Worm (Caenorhabditis elegans) whole organism, L4 larva: ENCODE data around the gene srbc-37.
A peak's percentile ranks its signal among the peaks of the same experiment; 100 is the strongest.

Source experiments
- F49E8.2 ChIP-seq: sonication (generic microtip); optimal IDR thresholded peaks from 2 replicates; lab custom pipeline; 2016; ENCODE audit warnings: missing compliant biosample characterization, mild to moderate bottlenecking, missing genetic modification characterization, borderline replicate concordance
- R02D3.7 ChIP-seq: fragments of 150-350 bp; sonication (generic microtip); optimal IDR thresholded peaks from 3 replicates; lab custom pipeline; 2014; ENCODE audit warnings: missing biosample characterization, missing genetic modification characterization
- T26A8.4 ChIP-seq: fragments of 200-800 bp; sonication (Bioruptor generic); IDR thresholded peaks from 2 replicates; pipeline ENCODE4 v1.3.6; 2022; ENCODE audit warnings: missing genetic modification characterization, missing compliant biosample characterization
- Y105C5A.15 ChIP-seq: fragments of 200-800 bp; sonication (Bioruptor generic); IDR thresholded peaks from 2 replicates; pipeline ENCODE4 v1.3.6; 2022; ENCODE audit warnings: missing genetic modification characterization, missing compliant biosample characterization
- ZK337.2 ChIP-seq: fragments of 200-800 bp; sonication (Bioruptor generic); IDR thresholded peaks from 2 replicates; pipeline ENCODE4 v1.3.6; 2022; ENCODE audit warnings: missing genetic modification reagents, missing genetic modification characterization, missing compliant biosample characterization
- ZK546.5 ChIP-seq, 2 experiments: sonication (generic microtip); optimal IDR thresholded peaks; 2 replicates each; lab custom pipeline; 2017; ENCODE audit warnings: missing biosample characterization in 2 of 2, missing genetic modification characterization in 2 of 2
- ama-1 ChIP-seq: fragments of 150-350 bp; optimal IDR thresholded peaks from 2 replicates; lab custom pipeline; 2014; ENCODE audit warnings: inconsistent platforms, mixed read lengths
- ceh-32 ChIP-seq: sonication (generic microtip); optimal IDR thresholded peaks from 2 replicates; lab custom pipeline; 2016; ENCODE audit warnings: mild to moderate bottlenecking, missing genetic modification characterization, missing compliant biosample characterization; ENCODE audit not compliant: poor library complexity
- ceh-82 ChIP-seq: sonication (generic microtip); optimal IDR thresholded peaks from 2 replicates; lab custom pipeline; 2017; ENCODE audit warnings: missing biosample characterization, missing genetic modification characterization
- ctbp-1 ChIP-seq: fragments of 200-800 bp; sonication (Bioruptor generic); IDR thresholded peaks from 2 replicates; pipeline ENCODE4 v1.3.6; 2022; ENCODE audit warnings: missing genetic modification reagents, missing genetic modification characterization, missing compliant biosample characterization
- daf-16 ChIP-seq, 3 experiments: sonication (generic microtip); optimal IDR thresholded peaks; 2 replicates each; lab custom pipeline; 2016 to 2017; ENCODE audit warnings: missing genetic modification characterization in 3 of 3, missing genetic modification reagents in 3 of 3, mild to moderate bottlenecking in 2 of 3, missing compliant biosample characterization in 2 of 3, missing biosample characterization in 1 of 3, moderate library complexity in 1 of 3
- daf-19 ChIP-seq: fragments of 200-800 bp; sonication (Bioruptor generic); conservative IDR thresholded peaks from 2 replicates; pipeline ENCODE4 v1.3.6; 2022; ENCODE audit warnings: missing genetic modification characterization, missing compliant biosample characterization
- daf-8 ChIP-seq: fragments of 200-800 bp; sonication (Bioruptor generic); IDR thresholded peaks from 2 replicates; pipeline ENCODE4 v1.3.6; 2022; ENCODE audit warnings: missing genetic modification characterization, missing compliant biosample characterization
- dmd-6 ChIP-seq: fragments of 200-800 bp; sonication (Bioruptor generic); IDR thresholded peaks from 2 replicates; pipeline ENCODE4 v1.3.6; 2022; ENCODE audit warnings: missing genetic modification reagents, missing genetic modification characterization, missing compliant biosample characterization
- dmd-9 ChIP-seq: fragments of 200-800 bp; sonication (Bioruptor generic); IDR thresholded peaks from 2 replicates; pipeline ENCODE4 v1.3.6; 2022; ENCODE audit warnings: missing genetic modification reagents, missing genetic modification characterization, missing compliant biosample characterization
- duxl-1 ChIP-seq: sonication (generic microtip); optimal IDR thresholded peaks from 2 replicates; lab custom pipeline; 2016; ENCODE audit warnings: mild to moderate bottlenecking, missing genetic modification characterization, moderate library complexity, missing compliant biosample characterization; ENCODE audit not compliant: poor library complexity
- egl-43 ChIP-seq: fragments of 200-800 bp; sonication (Bioruptor generic); IDR thresholded peaks from 2 replicates; pipeline ENCODE4 v1.3.6; 2022; ENCODE audit warnings: missing genetic modification reagents, missing genetic modification characterization, missing compliant biosample characterization
- gei-8 ChIP-seq: fragments of 200-800 bp; sonication (Bioruptor generic); optimal IDR thresholded peaks from 2 replicates; lab custom pipeline; 2018; ENCODE audit warnings: mild to moderate bottlenecking, missing genetic modification characterization, missing compliant biosample characterization
- hif-1 ChIP-seq, 2 experiments: sonication (generic microtip); optimal IDR thresholded peaks; 2 replicates each; lab custom pipeline; 2016 to 2017; ENCODE audit warnings: missing compliant biosample characterization in 2 of 2, missing genetic modification characterization in 2 of 2, missing genetic modification reagents in 2 of 2, missing genotype in 2 of 2, mild to moderate bottlenecking in 1 of 2
- hlh-11 ChIP-seq: fragments of 200-800 bp; sonication (Bioruptor generic); optimal IDR thresholded peaks from 2 replicates; lab custom pipeline; 2018; ENCODE audit warnings: mild to moderate bottlenecking, missing genetic modification characterization, missing compliant biosample characterization
- jun-1 ChIP-seq: fragments of 150-350 bp; optimal IDR thresholded peaks from 2 replicates; lab custom pipeline; 2014; ENCODE audit warnings: missing biosample characterization, missing genetic modification reagents, missing genetic modification characterization
- lim-7 ChIP-seq: fragments of 200-800 bp; sonication (Bioruptor generic); IDR thresholded peaks from 2 replicates; pipeline ENCODE4 v1.3.6; 2022; ENCODE audit warnings: missing genetic modification characterization, missing compliant biosample characterization
- lin-1 ChIP-seq: fragments of 200-800 bp; sonication (Bioruptor generic); IDR thresholded peaks from 2 replicates; pipeline ENCODE4 v1.3.6; 2022; ENCODE audit warnings: missing genetic modification reagents, missing genetic modification characterization, missing compliant biosample characterization
- lin-13 ChIP-seq: fragments of 150-350 bp; optimal IDR thresholded peaks from 2 replicates; lab custom pipeline; 2014; ENCODE audit warnings: missing biosample characterization, missing genetic modification reagents, missing genetic modification characterization
- lin-38 ChIP-seq: fragments of 200-800 bp; sonication (Bioruptor generic); IDR thresholded peaks from 2 replicates; pipeline ENCODE4 v1.3.6; 2022; ENCODE audit warnings: missing genetic modification reagents, missing genetic modification characterization, missing compliant biosample characterization
- lin-39 ChIP-seq: fragments of 150-350 bp; optimal IDR thresholded peaks from 2 replicates; lab custom pipeline; 2014; ENCODE audit warnings: missing biosample characterization, missing genetic modification reagents, missing genetic modification characterization
- lsy-2 ChIP-seq, 2 experiments: fragments of 150-350 bp in 1 of 2; sonication (generic microtip) in 1 of 2; optimal IDR thresholded peaks; 2 replicates each; lab custom pipeline; 2014 to 2017; ENCODE audit warnings: missing biosample characterization in 2 of 2, missing genetic modification characterization in 2 of 2
- madf-5 ChIP-seq, 2 experiments: fragments of 200-800 bp; sonication (Bioruptor generic); IDR thresholded peaks; 2 replicates each; pipeline ENCODE4 v1.3.6; 2022; ENCODE audit warnings: missing compliant biosample characterization in 2 of 2, missing genetic modification characterization in 2 of 2
- mdl-1 ChIP-seq, 2 experiments: fragments of 150-350 bp in 1 of 2; sonication (generic microtip) in 1 of 2; optimal IDR thresholded peaks; 2 replicates each; lab custom pipeline; 2014 to 2017; ENCODE audit warnings: missing biosample characterization in 2 of 2, missing genetic modification characterization in 2 of 2
- mdt-29 ChIP-seq: fragments of 200-800 bp; sonication (Bioruptor generic); IDR thresholded peaks from 2 replicates; pipeline ENCODE4 v1.3.6; 2022; ENCODE audit warnings: missing genetic modification reagents, missing genetic modification characterization, missing compliant biosample characterization
- mes-2 ChIP-seq: sonication (generic microtip); optimal IDR thresholded peaks from 2 replicates; lab custom pipeline; 2016; ENCODE audit warnings: missing genotype, mild to moderate bottlenecking, missing genetic modification characterization, missing compliant biosample characterization; ENCODE audit not compliant: poor library complexity, severe bottlenecking
- mxl-2 ChIP-seq: fragments of 200-800 bp; sonication (Bioruptor generic); conservative IDR thresholded peaks from 2 replicates; pipeline ENCODE4 v1.3.6; 2022; ENCODE audit warnings: missing genetic modification reagents, missing genetic modification characterization, missing compliant biosample characterization
- nhr-10 ChIP-seq: fragments of 150-350 bp; optimal IDR thresholded peaks from 2 replicates; lab custom pipeline; 2014; ENCODE audit warnings: missing biosample characterization, missing genetic modification characterization
- nhr-11 ChIP-seq: fragments of 150-350 bp; optimal IDR thresholded peaks from 2 replicates; lab custom pipeline; 2014; ENCODE audit warnings: missing biosample characterization, missing genetic modification characterization
- nhr-237 ChIP-seq: sonication (generic microtip); optimal IDR thresholded peaks from 2 replicates; lab custom pipeline; 2017; ENCODE audit warnings: missing biosample characterization, missing genetic modification characterization
- nhr-25 ChIP-seq: sonication (generic microtip); optimal IDR thresholded peaks from 2 replicates; lab custom pipeline; 2017; ENCODE audit warnings: missing genetic modification characterization, mild to moderate bottlenecking, missing compliant biosample characterization, antibody characterized with exemption, moderate library complexity, borderline replicate concordance; ENCODE audit not compliant: insufficient read depth
- nhr-41 ChIP-seq: fragments of 200-800 bp; sonication (Bioruptor generic); IDR thresholded peaks from 2 replicates; pipeline ENCODE4 v1.3.6; 2022; ENCODE audit warnings: missing genetic modification reagents, missing genetic modification characterization, missing compliant biosample characterization
- nhr-42 ChIP-seq: fragments of 200-800 bp; sonication (Bioruptor generic); IDR thresholded peaks from 2 replicates; pipeline ENCODE4 v1.3.6; 2022; ENCODE audit warnings: missing genetic modification characterization, missing compliant biosample characterization
- nhr-48 ChIP-seq: sonication (generic microtip); optimal IDR thresholded peaks from 2 replicates; lab custom pipeline; 2016; ENCODE audit warnings: mild to moderate bottlenecking, missing genetic modification characterization, missing compliant biosample characterization
- nhr-76 ChIP-seq: fragments of 150-350 bp; optimal IDR thresholded peaks from 2 replicates; lab custom pipeline; 2014; ENCODE audit warnings: missing biosample characterization, missing genetic modification characterization
- pqm-1 ChIP-seq: sonication (generic microtip); optimal IDR thresholded peaks from 2 replicates; lab custom pipeline; 2017; ENCODE audit warnings: missing biosample characterization, missing genetic modification characterization
- skn-1 ChIP-seq: fragments of 150-350 bp; optimal IDR thresholded peaks from 2 replicates; lab custom pipeline; 2014; ENCODE audit warnings: missing biosample characterization, missing genetic modification characterization
- snpc-4 ChIP-seq: fragments of 150-350 bp; optimal IDR thresholded peaks from 2 replicates; lab custom pipeline; 2014; ENCODE audit warnings: missing biosample characterization, missing genetic modification characterization
- spr-3 ChIP-seq: fragments of 200-800 bp; sonication (Bioruptor generic); optimal IDR thresholded peaks from 2 replicates; lab custom pipeline; 2018; ENCODE audit warnings: mild to moderate bottlenecking, missing genetic modification characterization, missing compliant biosample characterization
- tag-97 ChIP-seq: fragments of 200-800 bp; sonication (Bioruptor generic); IDR thresholded peaks from 2 replicates; pipeline ENCODE4 v1.3.6; 2022; ENCODE audit warnings: missing genetic modification characterization, missing compliant biosample characterization
- unc-62 ChIP-seq, 3 experiments: fragments of 150-350 bp in 1 of 3; sonication (generic microtip); optimal IDR thresholded peaks in 2 of 3; peaks in 1 of 3; 1 replicate in 1 of 3; 2 replicates in 2 of 3; lab custom pipeline; 2014 to 2017; ENCODE audit warnings: missing biosample characterization in 3 of 3, missing genetic modification characterization in 3 of 3, missing genetic modification reagents in 3 of 3, missing genotype in 1 of 3
- zfp-3 ChIP-seq: fragments of 200-800 bp; sonication (Bioruptor generic); conservative IDR thresholded peaks from 2 replicates; pipeline ENCODE4 v1.3.6; 2022; ENCODE audit warnings: missing genetic modification reagents, missing genetic modification characterization, missing compliant biosample characterization
- zip-11 ChIP-seq: fragments of 200-800 bp; sonication (Bioruptor generic); IDR thresholded peaks from 2 replicates; pipeline ENCODE4 v1.3.6; 2022; ENCODE audit warnings: missing genetic modification characterization, missing compliant biosample characterization
- zip-2 ChIP-seq: fragments of 150-350 bp; optimal IDR thresholded peaks from 2 replicates; lab custom pipeline; 2014; ENCODE audit warnings: missing biosample characterization, missing genetic modification characterization
- ztf-7 ChIP-seq: fragments of 150-350 bp; optimal IDR thresholded peaks from 2 replicates; lab custom pipeline; 2014; ENCODE audit warnings: missing biosample characterization, missing genetic modification characterization

The srbc-37 gene

DNA sequence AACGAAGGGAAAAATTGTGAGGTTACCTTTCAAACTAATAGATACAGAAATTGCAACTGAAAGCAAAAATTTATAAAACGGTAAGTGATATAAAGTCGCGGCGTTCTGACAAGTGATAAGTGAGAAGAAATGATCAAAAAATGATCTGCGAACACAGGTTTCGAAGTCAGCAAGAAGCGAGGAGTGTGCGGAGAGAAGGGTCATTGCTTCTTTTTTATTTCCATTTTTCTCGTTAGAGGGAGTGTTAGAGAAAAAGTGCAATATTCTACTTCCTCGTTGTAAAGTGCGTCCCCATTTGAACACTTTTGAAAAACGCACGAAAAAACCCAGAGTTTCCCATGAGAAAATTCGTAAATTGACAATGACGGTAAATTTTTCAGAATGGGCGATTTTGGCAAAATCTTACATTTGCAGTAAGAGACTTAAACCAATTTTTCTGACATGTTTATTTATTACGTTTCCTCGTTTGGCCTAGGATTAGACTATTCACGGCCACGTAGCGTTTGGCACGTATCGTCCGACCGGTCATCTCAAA lies 25.7 kb upstream of the srbc-37 start, which contains the start of the genes fbxa-72 and srx-21:
TSS of gene fbxa-72 (minus strand) at position 204 of the 535 bp plus-strand sequence.
TSS of gene srx-21 (plus strand) at position 485 of the 535 bp plus-strand sequence.
- peak in 1 of 2 experiments; percentile 80 for TF ChIP-seq unc-62 (GFP tag; optimal IDR thresholded peaks at IDR 0.05 in 1 of 2; lab: Kevin White, UChicago)
- TF ChIP-seq unc-62 (tag; optimal IDR thresholded peaks at IDR 0.05; lab: Kevin White, UChicago): no peak
- no peak for TF ChIP-seq nhr-42 (GFP tag; lab: Robert Waterston, UW)
- TF ChIP-seq lin-39 (tag; lab: Kevin White, UChicago): no peak
- TF ChIP-seq Y105C5A.15 (GFP tag; lab: Robert Waterston, UW): no peak
- TF ChIP-seq ama-1 (lab: Kevin White, UChicago): no peak
- TF ChIP-seq daf-16 (GFP tag; optimal IDR thresholded peaks at IDR 0.05; lab: Kevin White, UChicago): no peak
- TF ChIP-seq daf-16 (tag; optimal IDR thresholded peaks at IDR 0.05; lab: Kevin White, UChicago): no peak
- TF ChIP-seq nhr-25 (tag; lab: Kevin White, UChicago): peak; percentile 51
- TF ChIP-seq egl-43 (GFP tag; lab: Robert Waterston, UW): no peak
- TF ChIP-seq R02D3.7 (tag; lab: Kevin White, UChicago): no peak
- TF ChIP-seq mdl-1 (tag; optimal IDR thresholded peaks at IDR 0.05; lab: Kevin White, UChicago): peak in 1 of 2 experiments; percentile 28
- no peak for TF ChIP-seq F49E8.2 (tag; lab: Kevin White, UChicago)
- no peak for TF ChIP-seq lim-7 (GFP tag; lab: Robert Waterston, UW)
- TF ChIP-seq snpc-4: no peak
- TF ChIP-seq ZK337.2 (GFP tag; lab: Robert Waterston, UW): no peak
- TF ChIP-seq lin-1 (GFP tag; lab: Robert Waterston, UW): no peak
- no peak for TF ChIP-seq daf-19 (GFP tag; lab: Robert Waterston, UW)
- TF ChIP-seq madf-5 (GFP tag; IDR thresholded peaks at IDR 0.05; lab: Robert Waterston, UW): no peak
- TF ChIP-seq tag-97: no peak
- no peak for TF ChIP-seq nhr-10 (tag; lab: Kevin White, UChicago)
- TF ChIP-seq lsy-2 (tag; optimal IDR thresholded peaks at IDR 0.05; lab: Kevin White, UChicago): no peak
- TF ChIP-seq ZK546.5 (tag; optimal IDR thresholded peaks at IDR 0.05; lab: Kevin White, UChicago): no peak
- TF ChIP-seq spr-3 (GFP tag; lab: Kevin White, UChicago): no peak
- no peak for TF ChIP-seq daf-8
- no peak for TF ChIP-seq mdt-29 (GFP tag; lab: Robert Waterston, UW)
- peak; percentile 17 for TF ChIP-seq duxl-1 (tag; lab: Kevin White, UChicago)
- TF ChIP-seq dmd-6 (GFP tag; lab: Robert Waterston, UW): peak; percentile 75
- TF ChIP-seq ceh-82 (tag; lab: Kevin White, UChicago): no peak
- TF ChIP-seq hif-1 (tag; optimal IDR thresholded peaks at IDR 0.05; lab: Kevin White, UChicago): peak in 1 of 2 experiments; percentile 57
- no peak for TF ChIP-seq lin-13 (GFP tag; lab: Kevin White, UChicago)
- TF ChIP-seq ctbp-1 (GFP tag; lab: Robert Waterston, UW): no peak
- TF ChIP-seq zip-2 (tag; lab: Kevin White, UChicago): no peak
- TF ChIP-seq gei-8: no peak
- peak; percentile 62 for TF ChIP-seq pqm-1 (tag; lab: Kevin White, UChicago)
- TF ChIP-seq lin-38 (GFP tag; lab: Robert Waterston, UW): no peak
- TF ChIP-seq nhr-76 (tag; lab: Kevin White, UChicago): no peak
- TF ChIP-seq nhr-48 (tag; lab: Kevin White, UChicago): no peak
- no peak for TF ChIP-seq zip-11 (GFP tag; lab: Robert Waterston, UW)
- TF ChIP-seq hlh-11 (tag; lab: Kevin White, UChicago): peak; percentile 52
- TF ChIP-seq ceh-32: no peak
- no peak for TF ChIP-seq mxl-2 (GFP tag; lab: Robert Waterston, UW)
- no peak for TF ChIP-seq skn-1 (tag; lab: Kevin White, UChicago)
- TF ChIP-seq nhr-11 (tag; lab: Kevin White, UChicago): no peak
- TF ChIP-seq zfp-3 (GFP tag; lab: Robert Waterston, UW): no peak
- peak; percentile 44 for TF ChIP-seq mes-2 (tag; lab: Kevin White, UChicago)
- no peak for TF ChIP-seq nhr-237
- no peak for TF ChIP-seq jun-1
- TF ChIP-seq dmd-9 (GFP tag; lab: Robert Waterston, UW): no peak
- no peak for TF ChIP-seq T26A8.4 (GFP tag; lab: Robert Waterston, UW)
- TF ChIP-seq ztf-7 (tag; lab: Kevin White, UChicago): no peak
- no peak for TF ChIP-seq nhr-41 (GFP tag; lab: Robert Waterston, UW)
